Fruit fly (Drosophila melanogaster) whole organism, pupa: ENCODE results near the gene csw.

Experiments used
- CG13204 ChIP-seq: fragments of 200-800 bp; sonication (Bioruptor generic); optimal IDR thresholded peaks from 2 replicates; lab custom pipeline; 2018; ENCODE audit warnings: missing biosample characterization, mild to moderate bottlenecking, missing genetic modification characterization, moderate library complexity
- CG14655 ChIP-seq: fragments of 200-800 bp; sonication (Bioruptor generic); optimal IDR thresholded peaks from 3 replicates; lab custom pipeline; 2017; ENCODE audit warnings: mild to moderate bottlenecking, missing biosample characterization, missing genetic modification reagents, missing genetic modification characterization

csw gene

DNA sequence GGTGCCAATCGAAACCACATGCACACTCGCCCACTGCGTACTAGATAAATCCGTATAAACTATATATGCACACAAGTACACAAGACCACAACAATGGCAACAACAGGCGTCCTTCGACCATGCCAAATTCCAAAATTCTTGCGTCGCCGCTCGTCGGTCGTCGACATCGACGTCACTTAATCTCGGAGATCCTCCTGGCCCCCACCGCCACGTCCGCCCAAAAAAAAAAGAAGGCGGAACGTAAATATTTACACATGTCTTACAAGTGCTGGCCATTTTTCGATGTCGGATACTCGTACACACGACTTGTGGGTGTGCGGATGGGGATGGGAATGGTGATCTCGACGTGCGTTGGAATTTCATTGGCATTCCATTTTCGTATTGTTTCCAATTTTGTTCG lies 69.3 kb downstream of the csw start:
- TF ChIP-seq CG13204 (GFP tag; lab: Kevin White, UChicago) (no peak), CG14655 (GFP tag; lab: Kevin White, UChicago) (no peak)
